Fruit fly (Drosophila melanogaster) whole organism, wandering third instar larva: ENCODE measurements around the gene Cnep1r2.

Experiments
- Dfd ChIP-seq: fragments of >200 bp; optimal IDR thresholded peaks from 2 replicates; lab custom pipeline; 2017; ENCODE audit warnings: missing biosample characterization, missing genetic modification characterization
- Hr78 ChIP-seq: fragments of >200 bp; optimal IDR thresholded peaks from 2 replicates; lab custom pipeline; 2017; ENCODE audit warnings: missing biosample characterization, missing genetic modification characterization
- N ChIP-seq: fragments of >200 bp; optimal IDR thresholded peaks from 2 replicates; lab custom pipeline; 2018; ENCODE audit warnings: missing biosample characterization, missing external identifiers, missing genetic modification characterization
- dsf ChIP-seq: sonication (Bioruptor generic); optimal IDR thresholded peaks from 2 replicates; lab custom pipeline; 2016; ENCODE audit warnings: missing biosample characterization, missing genetic modification characterization, borderline replicate concordance
- h ChIP-seq: fragments of 200-800 bp; sonication (Bioruptor generic); optimal IDR thresholded peaks from 3 replicates; lab custom pipeline; 2016; ENCODE audit warnings: missing biosample characterization, mild to moderate bottlenecking, missing genetic modification characterization
- jim ChIP-seq: fragments of 175-275, 200-325 bp; sonication (Bioruptor generic); optimal IDR thresholded peaks from 2 replicates; lab custom pipeline; 2016; ENCODE audit warnings: missing biosample characterization, mild to moderate bottlenecking, missing genetic modification characterization
- lola ChIP-seq: fragments of >200 bp; optimal IDR thresholded peaks from 2 replicates; lab custom pipeline; 2017; ENCODE audit warnings: missing biosample characterization, missing genetic modification characterization
- psq ChIP-seq: fragments of 200-800 bp; sonication (Bioruptor generic); optimal IDR thresholded peaks from 3 replicates; lab custom pipeline; 2017; ENCODE audit warnings: missing biosample characterization, mild to moderate bottlenecking, missing genetic modification characterization, moderate library complexity

DNA sequence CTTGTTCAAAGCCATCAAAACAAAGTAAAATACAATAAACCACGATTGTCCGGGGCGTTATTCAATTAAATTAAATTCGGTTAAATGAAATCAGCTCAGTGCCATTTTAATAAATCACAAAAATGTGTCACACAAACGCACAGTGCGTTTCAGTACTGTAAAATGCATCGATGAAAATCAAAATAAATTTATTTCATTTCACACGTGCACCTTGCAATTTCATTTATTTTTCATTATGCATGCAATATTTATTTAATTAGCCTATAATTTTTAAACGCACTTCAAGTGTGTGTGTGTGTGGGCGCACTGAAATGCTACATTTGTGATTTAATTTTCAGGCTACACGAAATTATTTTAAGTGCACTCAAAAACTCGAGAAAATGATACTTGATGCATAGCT lies 16.5 kb downstream of the Cnep1r2 start:
- TF ChIP-seq jim (GFP tag; lab: Kevin White, UChicago) (no peak), psq (GFP tag; lab: Kevin White, UChicago) (no peak), N (GFP tag; lab: Kevin White, UChicago) (no peak), h (GFP tag; lab: Kevin White, UChicago) (no peak), Dfd (GFP tag; lab: Kevin White, UChicago) (no peak), lola (GFP tag; lab: Kevin White, UChicago) (no peak), dsf (GFP tag; lab: Kevin White, UChicago) (no peak), Hr78 (GFP tag; lab: Kevin White, UChicago) (no peak)
